Worm (Caenorhabditis elegans) whole organism, L2 larva: ENCODE measurements around the gene clec-141.

Experiments used
- C34F6.9 ChIP-seq: fragments of 150-350 bp; optimal IDR thresholded peaks from 2 replicates; lab custom pipeline; 2014; ENCODE audit warnings: missing biosample characterization, missing genetic modification characterization
- F13H6.1 ChIP-seq: sonication (generic microtip); optimal IDR thresholded peaks from 2 replicates; lab custom pipeline; 2016; ENCODE audit warnings: missing genetic modification characterization, missing compliant biosample characterization
- R02D3.7 ChIP-seq: fragments of 150-350 bp; optimal IDR thresholded peaks from 2 replicates; lab custom pipeline; 2014; ENCODE audit warnings: missing biosample characterization, missing genetic modification characterization
- Y55F3AM.14 ChIP-seq: fragments of 200-800 bp; sonication (Bioruptor generic); optimal IDR thresholded peaks from 2 replicates; lab custom pipeline; 2018; ENCODE audit warnings: mild to moderate bottlenecking, missing genetic modification characterization, missing compliant biosample characterization
- alr-1 ChIP-seq: fragments of 150-350 bp; optimal IDR thresholded peaks from 2 replicates; lab custom pipeline; 2014; ENCODE audit warnings: missing biosample characterization, missing genetic modification characterization
- aly-2 ChIP-seq: fragments of 150-350 bp; optimal IDR thresholded peaks from 2 replicates; lab custom pipeline; 2014; ENCODE audit warnings: missing biosample characterization, missing genetic modification characterization
- blmp-1 ChIP-seq: sonication (generic microtip); optimal IDR thresholded peaks from 2 replicates; lab custom pipeline; 2017; ENCODE audit warnings: missing genetic modification characterization, mild to moderate bottlenecking, missing compliant biosample characterization, antibody characterized with exemption, moderate library complexity; ENCODE audit not compliant: insufficient read depth
- ceh-16 ChIP-seq: fragments of 150-350 bp; optimal IDR thresholded peaks from 2 replicates; lab custom pipeline; 2014; ENCODE audit warnings: missing biosample characterization, missing genetic modification characterization
- dmd-4 ChIP-seq: sonication (generic microtip); optimal IDR thresholded peaks from 2 replicates; lab custom pipeline; 2017; ENCODE audit warnings: missing biosample characterization, missing genetic modification characterization
- egl-27 ChIP-seq: sonication (generic microtip); optimal IDR thresholded peaks from 3 replicates; lab custom pipeline; 2017; ENCODE audit warnings: missing biosample characterization, missing genetic modification reagents, missing genetic modification characterization
- elt-3 ChIP-seq: sonication (generic microtip); optimal IDR thresholded peaks from 2 replicates; lab custom pipeline; 2017; ENCODE audit warnings: missing biosample characterization, missing genetic modification characterization
- gmeb-1 ChIP-seq: fragments of 150-350 bp; optimal IDR thresholded peaks from 2 replicates; lab custom pipeline; 2014; ENCODE audit warnings: missing biosample characterization, missing genetic modification characterization
- lin-11 ChIP-seq: fragments of 150-350 bp; sonication (generic microtip); optimal IDR thresholded peaks from 2 replicates; lab custom pipeline; 2014; ENCODE audit warnings: missing biosample characterization, missing genetic modification characterization, inconsistent platforms, mixed read lengths
- lsy-2 ChIP-seq, 2 experiments: fragments of 150-350 bp in 1 of 2; sonication (generic microtip) in 1 of 2; optimal IDR thresholded peaks; 2 replicates each; lab custom pipeline; 2014 to 2017; ENCODE audit warnings: missing biosample characterization in 2 of 2, missing genetic modification characterization in 2 of 2
- mab-5 ChIP-seq: fragments of 150-350 bp; optimal IDR thresholded peaks from 2 replicates; lab custom pipeline; 2014; ENCODE audit warnings: missing biosample characterization, missing genetic modification characterization
- mdl-1 ChIP-seq, 2 experiments: fragments of 150-350 bp in 1 of 2; sonication (generic microtip) in 1 of 2; optimal IDR thresholded peaks; 2 replicates each; lab custom pipeline; 2017; ENCODE audit warnings: missing biosample characterization in 2 of 2, missing genetic modification characterization in 2 of 2
- nhr-10 ChIP-seq: sonication (generic microtip); optimal IDR thresholded peaks from 2 replicates; lab custom pipeline; 2017; ENCODE audit warnings: missing biosample characterization, missing genetic modification characterization
- nhr-11 ChIP-seq: fragments of 150-350 bp; optimal IDR thresholded peaks from 2 replicates; lab custom pipeline; 2014; ENCODE audit warnings: missing biosample characterization, missing genetic modification characterization
- nhr-129 ChIP-seq: fragments of 150-350 bp; optimal IDR thresholded peaks from 2 replicates; lab custom pipeline; 2014; ENCODE audit warnings: missing biosample characterization, missing genetic modification characterization
- nhr-21 ChIP-seq: fragments of 150-350 bp; optimal IDR thresholded peaks from 2 replicates; lab custom pipeline; 2014; ENCODE audit warnings: missing biosample characterization, missing genetic modification characterization
- nhr-23 ChIP-seq: fragments of 150-350 bp; optimal IDR thresholded peaks from 2 replicates; lab custom pipeline; 2014; ENCODE audit warnings: missing biosample characterization, missing genetic modification reagents, missing genetic modification characterization
- nhr-237 ChIP-seq: fragments of 150-350 bp; optimal IDR thresholded peaks from 2 replicates; lab custom pipeline; 2014; ENCODE audit warnings: missing biosample characterization, missing genetic modification characterization
- nhr-25 ChIP-seq: fragments of 150-350 bp; sonication (generic microtip); optimal IDR thresholded peaks from 3 replicates; lab custom pipeline; 2014; ENCODE audit warnings: missing biosample characterization, missing genetic modification characterization
- nhr-6 ChIP-seq: fragments of 150-350 bp; optimal IDR thresholded peaks from 2 replicates; lab custom pipeline; 2014; ENCODE audit warnings: missing biosample characterization, missing genetic modification characterization
- nhr-77 ChIP-seq: fragments of 150-350 bp; optimal IDR thresholded peaks from 2 replicates; lab custom pipeline; 2014; ENCODE audit warnings: missing biosample characterization, missing genetic modification characterization
- sem-4 ChIP-seq: fragments of 150-350 bp; optimal IDR thresholded peaks from 2 replicates; lab custom pipeline; 2014; ENCODE audit warnings: missing biosample characterization, missing genetic modification reagents, missing genetic modification characterization
- skn-1 ChIP-seq: sonication (generic microtip); optimal IDR thresholded peaks from 2 replicates; lab custom pipeline; 2017; ENCODE audit warnings: missing biosample characterization, missing genetic modification characterization
- sma-3 ChIP-seq: sonication (generic microtip); optimal IDR thresholded peaks from 2 replicates; lab custom pipeline; 2016; ENCODE audit warnings: missing genetic modification reagents, missing genetic modification characterization, missing compliant biosample characterization
- sma-9 ChIP-seq, 2 experiments: fragments of 150-350 bp in 1 of 2; sonication (generic microtip) in 1 of 2; optimal IDR thresholded peaks; 2 replicates each; lab custom pipeline; 2014 to 2016; ENCODE audit warnings: missing genetic modification characterization in 2 of 2, mild to moderate bottlenecking in 1 of 2, missing biosample characterization in 1 of 2, missing compliant biosample characterization in 1 of 2, missing genetic modification reagents in 1 of 2, moderate library complexity in 1 of 2
- snpc-4 ChIP-seq: fragments of 150-350 bp; optimal IDR thresholded peaks from 2 replicates; lab custom pipeline; 2014; ENCODE audit warnings: missing biosample characterization, missing genetic modification characterization
- unc-55 ChIP-seq: fragments of 150-350 bp; sonication (generic microtip); optimal IDR thresholded peaks from 3 replicates; lab custom pipeline; 2014; ENCODE audit warnings: missing biosample characterization, missing genetic modification reagents, missing genetic modification characterization
- unc-62 ChIP-seq: fragments of 150-350 bp; optimal IDR thresholded peaks from 2 replicates; lab custom pipeline; 2014; ENCODE audit warnings: missing biosample characterization, missing genetic modification reagents, missing genetic modification characterization
- zag-1 ChIP-seq: fragments of 150-350 bp; optimal IDR thresholded peaks from 2 replicates; lab custom pipeline; 2014; ENCODE audit warnings: missing biosample characterization, missing genetic modification characterization
- ztf-1 ChIP-seq: fragments of 200-800 bp; sonication (Bioruptor generic); conservative IDR thresholded peaks from 2 replicates; pipeline ENCODE4 v1.3.6; 2022; ENCODE audit warnings: missing genetic modification characterization, missing compliant biosample characterization
- ztf-11 ChIP-seq: sonication (generic microtip); optimal IDR thresholded peaks from 2 replicates; lab custom pipeline; 2017; ENCODE audit warnings: missing biosample characterization, missing genetic modification characterization

Gene clec-141

ce11 chrII:5407548-5407947 is at the start of gene clec-141:
Gene clec-141 (minus strand): TSS chrII:5407648.
- TF ChIP-seq sma-9 (GFP tag; optimal IDR thresholded peaks at IDR 0.05; lab: Kevin White, UChicago) = no peak
- TF ChIP-seq sma-9 (tag; optimal IDR thresholded peaks at IDR 0.05; lab: Kevin White, UChicago) = no peak
- TF ChIP-seq R02D3.7 = no peak
- no peak for TF ChIP-seq ztf-11 (tag; lab: Kevin White, UChicago)
- no peak for TF ChIP-seq lin-11
- TF ChIP-seq ztf-1 (GFP tag; lab: Robert Waterston, UW) = no peak

DNA sequence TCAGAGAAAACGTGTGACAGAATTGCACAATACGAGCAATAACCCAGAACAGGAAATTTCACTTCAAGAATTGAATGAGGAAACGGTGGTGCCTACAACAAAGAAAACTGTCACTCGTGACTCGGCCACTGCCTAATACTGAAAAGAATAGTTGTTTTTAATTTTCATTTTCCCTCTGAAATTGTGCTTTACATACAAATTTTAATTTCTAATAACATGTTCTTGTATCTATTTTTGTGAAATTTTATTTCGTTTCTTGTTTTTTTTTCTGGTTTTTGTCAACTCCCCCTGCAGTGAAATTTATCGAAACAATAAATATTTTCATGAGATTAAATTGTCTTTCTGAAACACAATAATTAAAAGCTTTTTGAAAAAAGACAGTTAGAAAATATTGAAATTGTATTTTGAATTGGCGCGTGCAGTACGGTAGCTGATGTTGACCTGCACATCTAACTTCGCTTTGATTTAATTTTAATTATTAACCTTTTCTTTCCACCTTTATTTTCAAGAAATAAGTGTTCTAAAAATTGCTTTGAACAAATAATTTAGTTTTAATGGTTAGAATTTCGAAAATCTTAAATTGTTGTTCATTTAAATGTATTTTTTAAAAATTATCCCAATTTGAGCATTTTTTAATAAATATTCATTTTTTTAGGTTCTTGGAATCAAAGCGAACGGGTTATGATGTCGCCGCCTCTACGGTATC is 48.4 kb upstream of the clec-141 start, which contains the start of gene daz-1:
Gene daz-1, plus strand, starts transcription at position 656 of the 706 bp plus-strand sequence.
- TF ChIP-seq nhr-21 (tag; lab: Kevin White, UChicago) (no peak), snpc-4 (tag; lab: Kevin White, UChicago) (no peak), sma-9 (GFP tag; optimal IDR thresholded peaks at IDR 0.05; lab: Kevin White, UChicago) (no peak), sma-9 (tag; optimal IDR thresholded peaks at IDR 0.05; lab: Kevin White, UChicago) (no peak), unc-55 (GFP tag; lab: Kevin White, UChicago) (no peak), nhr-10 (tag; lab: Kevin White, UChicago) (no peak), nhr-23 (no peak), sem-4 (tag; lab: Kevin White, UChicago) (no peak), lsy-2 (tag; optimal IDR thresholded peaks at IDR 0.05; lab: Kevin White, UChicago) (no peak), unc-62 (GFP tag; lab: Kevin White, UChicago) (no peak), lin-11 (no peak), nhr-77 (no peak), R02D3.7 (no peak), aly-2 (tag; lab: Kevin White, UChicago) (no peak), sma-3 (GFP tag; lab: Kevin White, UChicago) (no peak), F13H6.1 (tag; lab: Kevin White, UChicago) (no peak)

- TF ChIP-seq nhr-129 (tag; lab: Kevin White, UChicago) (no peak), dmd-4 (no peak), Y55F3AM.14 (GFP tag; lab: Kevin White, UChicago) (no peak), unc-62 (GFP tag; lab: Kevin White, UChicago) (no peak), C34F6.9 (no peak), ztf-1 (GFP tag; lab: Robert Waterston, UW) (no peak), blmp-1 (tag; lab: Kevin White, UChicago) (no peak), gmeb-1 (tag; lab: Kevin White, UChicago) (no peak), R02D3.7 (no peak)
Measured at ce11 chrII:5453547-5453946, 46.1 kb upstream of the clec-141 start, which contains the start of gene dhs-5. Gene dhs-5 (plus strand): TSS chrII:5453847.

DNA sequence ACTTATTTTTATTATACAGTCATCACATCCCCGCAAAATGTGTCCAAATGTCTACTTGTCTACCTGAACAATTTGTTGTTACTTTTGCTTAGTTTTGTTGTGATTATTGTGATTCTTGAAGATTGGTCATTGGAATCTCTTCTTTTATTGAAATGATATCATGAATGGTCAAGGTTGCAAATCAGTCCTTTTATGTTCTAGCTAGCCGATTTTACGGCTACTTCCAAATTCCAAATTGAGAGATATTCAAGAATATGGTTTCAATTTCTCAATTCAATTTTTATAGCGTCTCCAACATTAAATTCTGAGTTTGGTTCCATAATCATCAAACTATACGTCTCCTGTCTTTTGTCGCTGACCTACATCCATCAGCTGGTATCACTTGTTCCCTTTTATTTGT is 43.8 kb upstream of the clec-141 start:
- no peak for TF ChIP-seq C34F6.9
- no peak for TF ChIP-seq egl-27 (tag; lab: Kevin White, UChicago)
- TF ChIP-seq sma-9 (GFP tag; optimal IDR thresholded peaks at IDR 0.05; lab: Kevin White, UChicago) = no peak
- TF ChIP-seq sma-9 (tag; optimal IDR thresholded peaks at IDR 0.05; lab: Kevin White, UChicago) = no peak
- TF ChIP-seq F13H6.1 (tag; lab: Kevin White, UChicago) = no peak

ce11 chrII:5449620-5450019 is 42.2 kb upstream of the clec-141 start:
- TF ChIP-seq R02D3.7 (no peak), sma-3 (GFP tag; lab: Kevin White, UChicago) (peak; percentile 56)

- TF ChIP-seq zag-1 (no peak), sma-9 (GFP tag; optimal IDR thresholded peaks at IDR 0.05; lab: Kevin White, UChicago) (peak; percentile 60), sma-9 (tag; optimal IDR thresholded peaks at IDR 0.05; lab: Kevin White, UChicago) (no peak), F13H6.1 (tag; lab: Kevin White, UChicago) (peak; percentile 52)
Measured at ce11 chrII:5449219-5449618, 41.8 kb upstream of the clec-141 start.

ce11 chrII:5447381-5447780 is 39.9 kb upstream of the clec-141 start, which contains the start of gene cex-1:
Gene cex-1 (plus strand): TSS chrII:5447681.
- TF ChIP-seq gmeb-1 (tag; lab: Kevin White, UChicago) (no peak), C34F6.9 (no peak), nhr-23 (no peak), F13H6.1 (tag; lab: Kevin White, UChicago) (no peak), nhr-237 (no peak), mab-5 (tag; lab: Kevin White, UChicago) (no peak), nhr-129 (tag; lab: Kevin White, UChicago) (no peak), skn-1 (tag; lab: Kevin White, UChicago) (no peak), nhr-77 (no peak), ceh-16 (tag; lab: Kevin White, UChicago) (no peak), nhr-11 (tag; lab: Kevin White, UChicago) (no peak), nhr-6 (tag; lab: Kevin White, UChicago) (no peak), elt-3 (tag; lab: Kevin White, UChicago) (no peak), nhr-10 (tag; lab: Kevin White, UChicago) (no peak), Y55F3AM.14 (GFP tag; lab: Kevin White, UChicago) (no peak), unc-55 (GFP tag; lab: Kevin White, UChicago) (no peak), snpc-4 (tag; lab: Kevin White, UChicago) (no peak), mdl-1 (tag; optimal IDR thresholded peaks at IDR 0.05; lab: Kevin White, UChicago) (no peak), nhr-25 (tag; lab: Kevin White, UChicago) (no peak), alr-1 (tag; lab: Kevin White, UChicago) (no peak)
- TF ChIP-seq, all 48 proteins: peak for 0
